Fruit fly (Drosophila melanogaster) whole organism, embryonic: ENCODE measurements around the gene inaF-B.
A peak's percentile ranks its signal among the peaks of the same experiment; 100 is the strongest.

Experiments used
- Asciz ChIP-seq: fragments of 200-800 bp; sonication (Bioruptor generic); optimal IDR thresholded peaks from 2 replicates; lab custom pipeline; 2017; ENCODE audit warnings: missing biosample characterization, mild to moderate bottlenecking, missing genetic modification characterization, missing genetic modification reagents
- Atf6 ChIP-seq: fragments of 200-800 bp; sonication (Bioruptor generic); IDR thresholded peaks from 2 replicates; pipeline ENCODE4 v1.3.6; 2022; ENCODE audit warnings: missing biosample characterization, missing genetic modification characterization
- B-H1 ChIP-seq: fragments of 200-800 bp; sonication (Bioruptor generic); IDR thresholded peaks from 3 replicates; pipeline ENCODE4 v1.3.6; 2022; ENCODE audit warnings: missing biosample characterization, missing genetic modification characterization
- Bteb2 ChIP-seq: fragments of 200-800 bp; sonication (Bioruptor generic); optimal IDR thresholded peaks from 2 replicates; lab custom pipeline; 2016; ENCODE audit warnings: missing biosample characterization, missing genetic modification characterization
- CG10147 ChIP-seq: fragments of 200-800 bp; sonication (Bioruptor generic); optimal IDR thresholded peaks from 2 replicates; lab custom pipeline; 2019; ENCODE audit warnings: missing biosample characterization, mild to moderate bottlenecking, missing genetic modification characterization, moderate library complexity
- CG10654 ChIP-seq: fragments of 200-800 bp; sonication (Bioruptor generic); optimal IDR thresholded peaks from 2 replicates; lab custom pipeline; 2016; ENCODE audit warnings: missing biosample characterization, missing genetic modification characterization
- CG11695 ChIP-seq: fragments of 200-800 bp; sonication (Bioruptor generic); IDR thresholded peaks from 3 replicates; pipeline ENCODE4 v1.3.6; 2022; ENCODE audit warnings: missing biosample characterization, missing genetic modification characterization
- CG12219 ChIP-seq: fragments of 200-800 bp; sonication (Bioruptor generic); optimal IDR thresholded peaks from 3 replicates; lab custom pipeline; 2018; ENCODE audit warnings: missing biosample characterization, mild to moderate bottlenecking, missing genetic modification characterization
- CG12942 ChIP-seq: fragments of 200-800 bp; sonication (Bioruptor generic); optimal IDR thresholded peaks from 3 replicates; lab custom pipeline; 2016; ENCODE audit warnings: missing biosample characterization, missing genetic modification characterization
- CG13424 ChIP-seq: fragments of 200-800 bp; sonication (Bioruptor generic); optimal IDR thresholded peaks from 2 replicates; lab custom pipeline; 2019; ENCODE audit warnings: missing biosample characterization, mild to moderate bottlenecking, missing genetic modification characterization, moderate library complexity
- CG15269 ChIP-seq: fragments of 200-800 bp; sonication (Bioruptor generic); optimal IDR thresholded peaks from 2 replicates; lab custom pipeline; 2018; ENCODE audit warnings: missing biosample characterization, mild to moderate bottlenecking, missing genetic modification characterization, moderate library complexity
- CG1602 ChIP-seq: fragments of 200-800 bp; sonication (Bioruptor generic); optimal IDR thresholded peaks from 3 replicates; lab custom pipeline; 2016; ENCODE audit warnings: missing biosample characterization, missing genetic modification characterization
- CG16815 ChIP-seq: fragments of 200-800 bp; sonication (Bioruptor generic); optimal IDR thresholded peaks from 3 replicates; lab custom pipeline; 2017; ENCODE audit warnings: missing biosample characterization, mild to moderate bottlenecking, missing genetic modification characterization
- CG17361 ChIP-seq: fragments of 200-800 bp; sonication (Bioruptor generic); IDR thresholded peaks from 3 replicates; pipeline ENCODE4 v1.3.6; 2022; ENCODE audit warnings: missing biosample characterization, missing genetic modification characterization
- CG17829 ChIP-seq: fragments of 200-800 bp; optimal IDR thresholded peaks from 2 replicates; lab custom pipeline; 2019; ENCODE audit warnings: missing biosample characterization, mild to moderate bottlenecking, missing genetic modification characterization, moderate library complexity
- CG32767 ChIP-seq: fragments of 200-800 bp; sonication (Bioruptor generic); IDR thresholded peaks from 2 replicates; pipeline ENCODE4 v1.3.6; 2022; ENCODE audit warnings: missing biosample characterization, missing genetic modification characterization
- CG32772 ChIP-seq: fragments of 200-800 bp; sonication (Bioruptor generic); IDR thresholded peaks from 2 replicates; pipeline ENCODE4 v1.3.6; 2022; ENCODE audit warnings: missing biosample characterization, missing genetic modification characterization
- CG3407 ChIP-seq: fragments of 200-800 bp; sonication (Bioruptor generic); optimal IDR thresholded peaks from 2 replicates; lab custom pipeline; 2018; ENCODE audit warnings: missing biosample characterization, mild to moderate bottlenecking, missing genetic modification characterization
- CG5180 ChIP-seq: fragments of 200-800 bp; sonication (Bioruptor generic); optimal IDR thresholded peaks from 3 replicates; lab custom pipeline; 2017; ENCODE audit warnings: missing biosample characterization, missing genetic modification characterization, mild to moderate bottlenecking, moderate library complexity, missing genetic modification reagents
- CG6175 ChIP-seq: fragments of 200-800 bp; sonication (Bioruptor generic); IDR thresholded peaks from 3 replicates; pipeline ENCODE4 v1.3.6; 2022; ENCODE audit warnings: missing biosample characterization, missing genetic modification characterization
- CG7839 ChIP-seq: fragments of 200-800 bp; sonication (Bioruptor generic); optimal IDR thresholded peaks from 3 replicates; lab custom pipeline; 2018; ENCODE audit warnings: missing biosample characterization, mild to moderate bottlenecking, missing genetic modification characterization, moderate library complexity
- CG8359 ChIP-seq: fragments of 200-800 bp; sonication (Bioruptor generic); optimal IDR thresholded peaks from 2 replicates; lab custom pipeline; 2017; ENCODE audit warnings: missing biosample characterization, mild to moderate bottlenecking, missing genetic modification characterization, borderline replicate concordance
- CG9215 ChIP-seq: fragments of 200-800 bp; sonication (Bioruptor generic); IDR thresholded peaks from 2 replicates; pipeline ENCODE4 v1.3.6; 2022; ENCODE audit warnings: missing biosample characterization, missing genetic modification characterization
- CHES-1-like ChIP-seq: fragments of 200-800 bp; sonication (Bioruptor generic); optimal IDR thresholded peaks from 2 replicates; lab custom pipeline; 2016; ENCODE audit warnings: missing biosample characterization, missing genetic modification characterization
- CTCF ChIP-seq: fragments of 200-800 bp; sonication (Bioruptor generic); optimal IDR thresholded peaks from 2 replicates; lab custom pipeline; 2017; ENCODE audit warnings: missing biosample characterization, mild to moderate bottlenecking, missing genetic modification characterization, moderate library complexity
- Dad ChIP-seq: fragments of 200-800 bp; sonication (Bioruptor generic); optimal IDR thresholded peaks from 3 replicates; lab custom pipeline; 2016; ENCODE audit warnings: missing biosample characterization, missing genetic modification characterization
- Dbx ChIP-seq: fragments of 200-800 bp; sonication (Bioruptor generic); IDR thresholded peaks from 3 replicates; pipeline ENCODE4 v1.3.6; 2022; ENCODE audit warnings: missing biosample characterization, missing genetic modification characterization
- Eip74EF ChIP-seq, 2 experiments: fragments of 200-800 bp in 1 of 2; fragments of >200 bp in 1 of 2; sonication (Bioruptor generic) in 1 of 2; optimal IDR thresholded peaks; 2 replicates each; lab custom pipeline; 2017 to 2019; ENCODE audit warnings: missing biosample characterization in 2 of 2, missing genetic modification characterization in 2 of 2, mild to moderate bottlenecking in 1 of 2, moderate library complexity in 1 of 2
- Mad ChIP-seq: fragments of 200-800 bp; sonication (Bioruptor generic); optimal IDR thresholded peaks from 2 replicates; lab custom pipeline; 2016; ENCODE audit warnings: missing biosample characterization, missing genetic modification characterization
- Nf-YB ChIP-seq: fragments of 200-800 bp; sonication (Bioruptor generic); optimal IDR thresholded peaks from 3 replicates; lab custom pipeline; 2019; ENCODE audit warnings: missing biosample characterization, mild to moderate bottlenecking, missing genetic modification characterization, moderate library complexity
- Opbp ChIP-seq: fragments of 200-800 bp; sonication (Bioruptor generic); IDR thresholded peaks from 3 replicates; pipeline ENCODE4 v1.3.6; 2022; ENCODE audit warnings: missing biosample characterization, missing genetic modification characterization; ENCODE audit not compliant: partially characterized antibody
- Pdp1 ChIP-seq, 2 experiments: fragments of 200-800 bp; sonication (Bioruptor generic); optimal IDR thresholded peaks; 3 replicates each; lab custom pipeline; 2016; ENCODE audit warnings: missing biosample characterization in 2 of 2, missing genetic modification characterization in 2 of 2, mild to moderate bottlenecking in 1 of 2, moderate library complexity in 1 of 2
- Poxn ChIP-seq: fragments of 200-800 bp; sonication (Bioruptor generic); IDR thresholded peaks from 2 replicates; pipeline ENCODE4 v1.3.6; 2022; ENCODE audit warnings: missing biosample characterization, missing genetic modification characterization
- Rfx ChIP-seq: fragments of 200-800 bp; sonication (Bioruptor generic); IDR thresholded peaks from 2 replicates; pipeline ENCODE4 v1.3.6; 2022; ENCODE audit warnings: missing biosample characterization, missing genetic modification characterization
- Sry-δ ChIP-seq: fragments of 200-800 bp; sonication (Bioruptor generic); optimal IDR thresholded peaks from 2 replicates; lab custom pipeline; 2016; ENCODE audit warnings: missing biosample characterization, missing genetic modification characterization
- TFAM ChIP-seq: fragments of 200-800 bp; sonication (Bioruptor generic); optimal IDR thresholded peaks from 2 replicates; lab custom pipeline; 2017; ENCODE audit warnings: missing biosample characterization, missing genetic modification characterization, inconsistent platforms
- aop ChIP-seq: fragments of 200-800 bp; sonication (Bioruptor generic); IDR thresholded peaks from 2 replicates; pipeline ENCODE4 v1.3.6; 2022; ENCODE audit warnings: missing biosample characterization, missing genetic modification characterization
- corto ChIP-seq: fragments of 200-800 bp; sonication (Bioruptor generic); optimal IDR thresholded peaks from 2 replicates; lab custom pipeline; 2016; ENCODE audit warnings: missing biosample characterization, mild to moderate bottlenecking, missing genetic modification characterization, moderate library complexity
- dysf ChIP-seq: fragments of 200-800 bp; sonication (Bioruptor generic); IDR thresholded peaks from 3 replicates; pipeline ENCODE4 v1.3.6; 2022; ENCODE audit warnings: missing biosample characterization, missing genetic modification characterization
- fd3F ChIP-seq: fragments of 200-800 bp; sonication (Bioruptor generic); optimal IDR thresholded peaks from 2 replicates; lab custom pipeline; 2018; ENCODE audit warnings: missing biosample characterization, mild to moderate bottlenecking, missing genetic modification characterization, moderate library complexity
- fu2 ChIP-seq: fragments of 200-800 bp; sonication (Bioruptor generic); optimal IDR thresholded peaks from 2 replicates; lab custom pipeline; 2016; ENCODE audit warnings: missing biosample characterization, missing genetic modification characterization
- gfzf ChIP-seq: fragments of 200-800 bp; sonication (Bioruptor generic); optimal IDR thresholded peaks from 2 replicates; lab custom pipeline; 2016; ENCODE audit warnings: missing biosample characterization, mild to moderate bottlenecking, missing genetic modification characterization, moderate library complexity
- hkb ChIP-seq, 2 experiments: fragments of 200-800 bp in 1 of 2; fragments of >200 bp in 1 of 2; sonication (Bioruptor generic) in 1 of 2; IDR thresholded peaks in 1 of 2; optimal IDR thresholded peaks in 1 of 2; 2 replicates each; pipeline versions ENCODE4 v1.3.6 to Lab custom; 2017 to 2022; ENCODE audit warnings: missing biosample characterization in 1 of 2, missing genetic modification characterization in 1 of 2
- hth ChIP-seq: fragments of >200 bp; optimal IDR thresholded peaks from 2 replicates; lab custom pipeline; 2017; ENCODE audit warnings: inconsistent platforms
- ken ChIP-seq: fragments of 200-800 bp; sonication (Bioruptor generic); IDR thresholded peaks from 3 replicates; pipeline ENCODE4 v1.3.6; 2022; ENCODE audit warnings: missing biosample characterization, missing genetic modification characterization
- ro ChIP-seq: fragments of 200-800 bp; sonication (Bioruptor generic); IDR thresholded peaks from 2 replicates; pipeline ENCODE4 v1.3.6; 2022; ENCODE audit warnings: missing biosample characterization, missing genetic modification characterization
- slou ChIP-seq: fragments of 200-800 bp; sonication (Bioruptor generic); optimal IDR thresholded peaks from 3 replicates; lab custom pipeline; 2016; ENCODE audit warnings: missing biosample characterization, missing genetic modification characterization
- ssp ChIP-seq: fragments of 200-800 bp; sonication (Bioruptor generic); IDR thresholded peaks from 2 replicates; pipeline ENCODE4 v1.3.6; 2022; ENCODE audit warnings: missing biosample characterization, missing genetic modification characterization
- stc ChIP-seq: fragments of 200-800 bp; sonication (Bioruptor generic); IDR thresholded peaks from 2 replicates; pipeline ENCODE4 v1.3.6; 2022; ENCODE audit warnings: missing biosample characterization, missing genetic modification characterization
- twi ChIP-seq: fragments of 200-800 bp; optimal IDR thresholded peaks from 2 replicates; lab custom pipeline; 2019; ENCODE audit warnings: missing biosample characterization, mild to moderate bottlenecking, missing genetic modification characterization, moderate library complexity
- wdn ChIP-seq: fragments of 200-800 bp; sonication (Bioruptor generic); IDR thresholded peaks from 2 replicates; pipeline ENCODE4 v1.3.6; 2022; ENCODE audit warnings: missing biosample characterization, missing genetic modification characterization

inaF-B gene

DNA sequence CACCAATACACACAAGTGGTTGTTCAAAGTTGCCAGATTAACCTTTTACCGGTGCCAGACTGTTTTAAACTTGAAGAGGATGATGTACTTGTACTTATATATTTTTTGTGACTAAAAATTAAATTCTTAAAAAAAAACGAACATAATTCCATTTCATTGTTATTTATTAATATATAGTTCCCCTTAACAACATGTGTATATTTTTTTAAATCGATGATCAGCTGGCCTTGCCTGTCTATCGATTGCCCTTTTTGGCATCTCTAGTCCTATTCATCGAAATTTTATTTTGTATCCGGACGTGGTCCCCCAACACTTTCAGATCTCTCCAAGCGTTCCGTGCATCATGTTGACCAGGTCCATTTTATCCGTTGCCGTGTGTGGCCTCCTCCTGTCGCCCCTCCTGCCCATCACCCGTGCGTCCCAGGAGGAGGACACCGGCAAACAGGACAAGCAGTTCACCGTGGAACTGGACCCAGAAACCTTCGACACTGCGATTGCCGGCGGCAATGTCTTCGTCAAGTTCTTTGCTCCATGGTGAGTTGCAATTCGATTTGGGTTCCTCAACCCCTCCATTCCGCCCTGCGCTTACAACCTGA, 15.7 kb downstream of the inaF-B start, which contains the start of gene prtp (continued):
- TF ChIP-seq CG8359: no peak
- no peak for TF ChIP-seq slou (GFP tag; lab: Kevin White, UChicago)
- peak; percentile 3 for TF ChIP-seq Asciz (GFP tag; lab: Kevin White, UChicago)
- TF ChIP-seq CTCF (GFP tag; lab: Kevin White, UChicago): peak; percentile 4
- TF ChIP-seq CG17829 (tag; lab: Kevin White, UChicago): no peak
- TF ChIP-seq Opbp: no peak
- no peak for TF ChIP-seq CHES-1-like (GFP tag; lab: Kevin White, UChicago)
- no peak for TF ChIP-seq B-H1 (GFP tag; lab: Robert Waterston, UW)
- TF ChIP-seq CG10654: peak; percentile 8
- TF ChIP-seq Poxn (GFP tag; lab: Robert Waterston, UW): no peak
- TF ChIP-seq CG15269 (tag; lab: Kevin White, UChicago): no peak
- no peak for TF ChIP-seq CG1602 (GFP tag; lab: Kevin White, UChicago)
- TF ChIP-seq Sry-δ (GFP tag; lab: Kevin White, UChicago): peak; percentile 57
- no peak for TF ChIP-seq hth (lab: Kevin White, UChicago)
- TF ChIP-seq CG10147 (GFP tag; lab: Kevin White, UChicago): no peak
- no peak for TF ChIP-seq Atf6
- no peak for TF ChIP-seq Dad
- no peak for TF ChIP-seq TFAM (GFP tag; lab: Kevin White, UChicago)
- peak; percentile 55; the same call in 1 of the 3 replicates for TF ChIP-seq ken (GFP tag; lab: Robert Waterston, UW)
- no peak for TF ChIP-seq aop (GFP tag; lab: Robert Waterston, UW)
- no peak for TF ChIP-seq Bteb2 (GFP tag; lab: Kevin White, UChicago)
- TF ChIP-seq stc (GFP tag; lab: Robert Waterston, UW): no peak
- no peak for TF ChIP-seq CG6175 (GFP tag; lab: Robert Waterston, UW)
- TF ChIP-seq CG7839 (tag; lab: Kevin White, UChicago): no peak
- TF ChIP-seq CG17361: no peak
- TF ChIP-seq Pdp1 (GFP tag; optimal IDR thresholded peaks at IDR 0.05; lab: Kevin White, UChicago): no peak
- no peak for TF ChIP-seq CG16815 (GFP tag; lab: Kevin White, UChicago)
- TF ChIP-seq gfzf (GFP tag; lab: Kevin White, UChicago): no peak
- TF ChIP-seq CG12942 (GFP tag; lab: Kevin White, UChicago): no peak
- TF ChIP-seq ssp: 0 out of 2 replicates have a peak, but pooled peaks have one; percentile 19
- peak; percentile 25; the same call in 1 of the 2 replicates for TF ChIP-seq CG32767
- no peak for TF ChIP-seq CG9215
- no peak for TF ChIP-seq CG12219 (GFP tag; lab: Kevin White, UChicago)
- TF ChIP-seq corto: peak; percentile 37
- TF ChIP-seq Dbx (GFP tag; lab: Robert Waterston, UW): no peak
- no peak for TF ChIP-seq CG11695
- TF ChIP-seq Mad: no peak
- TF ChIP-seq fu2 (GFP tag; lab: Kevin White, UChicago): no peak
- TF ChIP-seq CG5180 (GFP tag; lab: Kevin White, UChicago): no peak
- no peak for TF ChIP-seq Nf-YB
- TF ChIP-seq dysf (GFP tag; lab: Robert Waterston, UW): no peak
- no peak for TF ChIP-seq Rfx
- no peak for TF ChIP-seq hkb (optimal IDR thresholded peaks at IDR 0.05; lab: Kevin White, UChicago)
- TF ChIP-seq hkb (GFP tag; IDR thresholded peaks at IDR 0.05; lab: Robert Waterston, UW): peak; percentile 50; the same call in 1 of the 2 replicates
- TF ChIP-seq twi (tag; lab: Kevin White, UChicago): no peak
- TF ChIP-seq CG3407 (GFP tag; lab: Kevin White, UChicago): no peak
- TF ChIP-seq CG32772 (GFP tag; lab: Robert Waterston, UW): no peak
- no peak for TF ChIP-seq wdn (GFP tag; lab: Robert Waterston, UW)
- peak; percentile 15 for TF ChIP-seq CG13424 (tag; lab: Kevin White, UChicago)
- no peak for TF ChIP-seq ro (GFP tag; lab: Robert Waterston, UW)
- TF ChIP-seq fd3F (GFP tag; lab: Kevin White, UChicago): no peak
- no peak for TF ChIP-seq Eip74EF (GFP tag; optimal IDR thresholded peaks at IDR 0.05; lab: Kevin White, UChicago)
